Fruit fly (Drosophila melanogaster) whole organism, embryonic: Measurements from ENCODE around the gene Aldh.
A peak's percentile ranks its signal among the peaks of the same experiment; 100 is the strongest.

Experiments
- Ada2b ChIP-seq: fragments of 200-800 bp; sonication (Bioruptor generic); IDR thresholded peaks from 2 replicates; pipeline ENCODE4 v1.3.6; 2022; ENCODE audit warnings: missing biosample characterization, missing genetic modification characterization
- CG10979 ChIP-seq: fragments of 200-800 bp; sonication (Bioruptor generic); optimal IDR thresholded peaks from 2 replicates; lab custom pipeline; 2018; ENCODE audit warnings: missing biosample characterization, mild to moderate bottlenecking, missing genetic modification characterization, moderate library complexity
- CG13123 ChIP-seq: fragments of 200-800 bp; sonication (Bioruptor generic); optimal IDR thresholded peaks from 2 replicates; lab custom pipeline; 2016; ENCODE audit warnings: missing biosample characterization, missing genetic modification characterization
- CG13296 ChIP-seq: fragments of 200-800 bp; sonication (Bioruptor generic); optimal IDR thresholded peaks from 3 replicates; lab custom pipeline; 2018; ENCODE audit warnings: missing biosample characterization, mild to moderate bottlenecking, missing genetic modification characterization
- CG13775 ChIP-seq: fragments of 200-800 bp; sonication (Bioruptor generic); optimal IDR thresholded peaks from 3 replicates; lab custom pipeline; 2017; ENCODE audit warnings: missing biosample characterization, mild to moderate bottlenecking, missing genetic modification characterization
- CG13894 ChIP-seq: fragments of 200-800 bp; sonication (Bioruptor generic); optimal IDR thresholded peaks from 3 replicates; lab custom pipeline; 2018; ENCODE audit warnings: missing biosample characterization, mild to moderate bottlenecking, missing genetic modification characterization, moderate library complexity
- CG14667 ChIP-seq: fragments of 200-800 bp; sonication (Bioruptor generic); IDR thresholded peaks from 2 replicates; pipeline ENCODE4 v1.3.6; 2022; ENCODE audit warnings: missing biosample characterization, missing genetic modification characterization
- CG18764 ChIP-seq: fragments of 200-800 bp; sonication (Bioruptor generic); optimal IDR thresholded peaks from 3 replicates; lab custom pipeline; 2016; ENCODE audit warnings: missing biosample characterization, missing genetic modification characterization
- CG32772 ChIP-seq: fragments of 200-800 bp; sonication (Bioruptor generic); IDR thresholded peaks from 2 replicates; pipeline ENCODE4 v1.3.6; 2022; ENCODE audit warnings: missing biosample characterization, missing genetic modification characterization
- CG3281 ChIP-seq: fragments of 200-800 bp; sonication (Bioruptor generic); optimal IDR thresholded peaks from 3 replicates; lab custom pipeline; 2017; ENCODE audit warnings: missing biosample characterization, mild to moderate bottlenecking, missing genetic modification characterization
- CG34376 ChIP-seq: fragments of 200-800 bp; sonication (Bioruptor generic); optimal IDR thresholded peaks from 2 replicates; lab custom pipeline; 2018; ENCODE audit warnings: missing biosample characterization, mild to moderate bottlenecking, missing genetic modification characterization
- CG3847 ChIP-seq: fragments of 200-800 bp; sonication (Bioruptor generic); IDR thresholded peaks from 2 replicates; pipeline ENCODE4 v1.3.6; 2022; ENCODE audit warnings: missing biosample characterization, missing genetic modification characterization
- CG43689 ChIP-seq: fragments of 200-800 bp; sonication (Bioruptor generic); IDR thresholded peaks from 2 replicates; pipeline ENCODE4 v1.3.6; 2022; ENCODE audit warnings: missing biosample characterization, missing genetic modification characterization
- CG4730 ChIP-seq: fragments of 200-800 bp; sonication (Bioruptor generic); IDR thresholded peaks from 2 replicates; pipeline ENCODE4 v1.3.6; 2022; ENCODE audit warnings: missing biosample characterization, missing genetic modification characterization
- CG6654 ChIP-seq: fragments of 200-800 bp; sonication (Bioruptor generic); optimal IDR thresholded peaks from 2 replicates; lab custom pipeline; 2017; ENCODE audit warnings: missing biosample characterization, mild to moderate bottlenecking, missing genetic modification characterization
- CG8359 ChIP-seq: fragments of 200-800 bp; sonication (Bioruptor generic); optimal IDR thresholded peaks from 2 replicates; lab custom pipeline; 2017; ENCODE audit warnings: missing biosample characterization, mild to moderate bottlenecking, missing genetic modification characterization, borderline replicate concordance
- CG9437 ChIP-seq: fragments of 200-800 bp; sonication (Bioruptor generic); optimal IDR thresholded peaks from 2 replicates; lab custom pipeline; 2018; ENCODE audit warnings: missing biosample characterization, mild to moderate bottlenecking, missing genetic modification characterization
- CG9817 ChIP-seq: fragments of 200-800 bp; sonication (Bioruptor generic); optimal IDR thresholded peaks from 2 replicates; lab custom pipeline; 2018; ENCODE audit warnings: missing biosample characterization, mild to moderate bottlenecking, missing genetic modification characterization, moderate library complexity
- CTCF ChIP-seq: fragments of 200-800 bp; sonication (Bioruptor generic); optimal IDR thresholded peaks from 2 replicates; lab custom pipeline; 2017; ENCODE audit warnings: missing biosample characterization, mild to moderate bottlenecking, missing genetic modification characterization, moderate library complexity
- Elba2 ChIP-seq: fragments of 200-800 bp; sonication (Bioruptor generic); optimal IDR thresholded peaks from 3 replicates; lab custom pipeline; 2016; ENCODE audit warnings: missing biosample characterization, missing genetic modification characterization
- Fer3 ChIP-seq: fragments of 200-800 bp; sonication (Bioruptor generic); optimal IDR thresholded peaks from 2 replicates; lab custom pipeline; 2018; ENCODE audit warnings: missing biosample characterization, mild to moderate bottlenecking, missing genetic modification characterization, moderate library complexity
- HHEX ChIP-seq: fragments of 200-800 bp; sonication (Bioruptor generic); optimal IDR thresholded peaks from 3 replicates; lab custom pipeline; 2017; ENCODE audit warnings: missing biosample characterization, mild to moderate bottlenecking, missing genetic modification characterization, missing genetic modification reagents
- MTF-1 ChIP-seq: fragments of 200-800 bp; sonication (Bioruptor generic); optimal IDR thresholded peaks from 2 replicates; lab custom pipeline; 2018; ENCODE audit warnings: missing biosample characterization, mild to moderate bottlenecking, missing genetic modification characterization, borderline replicate concordance
- Side ChIP-seq: fragments of 200-800 bp; sonication (Bioruptor generic); optimal IDR thresholded peaks from 2 replicates; lab custom pipeline; 2016; ENCODE audit warnings: missing biosample characterization, missing genetic modification characterization
- Spps ChIP-seq: fragments of 200-800 bp; sonication (Bioruptor generic); optimal IDR thresholded peaks from 2 replicates; lab custom pipeline; 2018; ENCODE audit warnings: missing biosample characterization, mild to moderate bottlenecking, missing genetic modification characterization
- YL-1 ChIP-seq: fragments of 200-800 bp; sonication (Bioruptor generic); optimal IDR thresholded peaks from 3 replicates; lab custom pipeline; 2017; ENCODE audit warnings: missing biosample characterization, mild to moderate bottlenecking, missing genetic modification characterization
- btn ChIP-seq: fragments of 200-800 bp; sonication (Bioruptor generic); optimal IDR thresholded peaks from 2 replicates; lab custom pipeline; 2016; ENCODE audit warnings: missing biosample characterization, missing genetic modification characterization
- caup ChIP-seq: fragments of 200-800 bp; sonication (Bioruptor generic); optimal IDR thresholded peaks from 3 replicates; lab custom pipeline; 2017; ENCODE audit warnings: missing biosample characterization, mild to moderate bottlenecking, missing genetic modification characterization, moderate library complexity; ENCODE audit not compliant: severe bottlenecking
- hkb ChIP-seq, 2 experiments: fragments of 200-800 bp in 1 of 2; fragments of >200 bp in 1 of 2; sonication (Bioruptor generic) in 1 of 2; IDR thresholded peaks in 1 of 2; optimal IDR thresholded peaks in 1 of 2; 2 replicates each; pipeline versions ENCODE4 v1.3.6 to Lab custom; 2017 to 2022; ENCODE audit warnings: missing biosample characterization in 1 of 2, missing genetic modification characterization in 1 of 2
- knrl ChIP-seq: fragments of 200-800 bp; sonication (Bioruptor generic); IDR thresholded peaks from 3 replicates; pipeline ENCODE4 v1.3.6; 2022; ENCODE audit warnings: missing biosample characterization, missing genetic modification characterization; ENCODE audit not compliant: partially characterized antibody
- nerfin-1 ChIP-seq: fragments of 200-800 bp; sonication (Bioruptor generic); optimal IDR thresholded peaks from 3 replicates; lab custom pipeline; 2019; ENCODE audit warnings: missing biosample characterization, mild to moderate bottlenecking, missing genetic modification characterization, moderate library complexity
- repo ChIP-seq: fragments of 200-800 bp; sonication (Bioruptor generic); optimal IDR thresholded peaks from 2 replicates; lab custom pipeline; 2016; ENCODE audit warnings: missing biosample characterization, missing genetic modification characterization
- scrt ChIP-seq: fragments of 200-800 bp; sonication (Bioruptor generic); optimal IDR thresholded peaks from 2 replicates; lab custom pipeline; 2018; ENCODE audit warnings: missing biosample characterization, mild to moderate bottlenecking, missing genetic modification characterization, moderate library complexity
- sim ChIP-seq: fragments of 200-800 bp; sonication (Bioruptor generic); IDR thresholded peaks from 2 replicates; pipeline ENCODE4 v1.3.6; 2022; ENCODE audit warnings: missing biosample characterization, missing genetic modification characterization
- slbo ChIP-seq: fragments of 200-800 bp; sonication (Bioruptor generic); IDR thresholded peaks from 2 replicates; pipeline ENCODE4 v1.3.6; 2022; ENCODE audit warnings: missing biosample characterization, missing genetic modification characterization
- ssp ChIP-seq: fragments of 200-800 bp; sonication (Bioruptor generic); IDR thresholded peaks from 2 replicates; pipeline ENCODE4 v1.3.6; 2022; ENCODE audit warnings: missing biosample characterization, missing genetic modification characterization
- stwl ChIP-seq: fragments of 200-800 bp; sonication (Bioruptor generic); optimal IDR thresholded peaks from 3 replicates; lab custom pipeline; 2018; ENCODE audit warnings: missing biosample characterization, mild to moderate bottlenecking, missing genetic modification characterization, moderate library complexity
- tap ChIP-seq: fragments of 200-800 bp; optimal IDR thresholded peaks from 3 replicates; lab custom pipeline; 2019; ENCODE audit warnings: missing biosample characterization, mild to moderate bottlenecking, missing genetic modification characterization, moderate library complexity
- usp ChIP-seq: fragments of >200 bp; optimal IDR thresholded peaks from 2 replicates; lab custom pipeline; 2017; ENCODE audit warnings: missing biosample characterization, missing genetic modification characterization
- wdn ChIP-seq: fragments of 200-800 bp; sonication (Bioruptor generic); IDR thresholded peaks from 2 replicates; pipeline ENCODE4 v1.3.6; 2022; ENCODE audit warnings: missing biosample characterization, missing genetic modification characterization
- zfh1 ChIP-seq: fragments of 200-800 bp; sonication (Bioruptor generic); IDR thresholded peaks from 3 replicates; pipeline ENCODE4 v1.3.6; 2022; ENCODE audit warnings: missing biosample characterization, missing genetic modification characterization

Gene Aldh

dm6 chr2L:9387240-9387672 lies at the start of gene Aldh (continued):
- TF ChIP-seq hkb (optimal IDR thresholded peaks at IDR 0.05; lab: Kevin White, UChicago) (no peak), hkb (GFP tag; IDR thresholded peaks at IDR 0.05; lab: Robert Waterston, UW) (no peak), CG9817 (tag; lab: Kevin White, UChicago) (peak; percentile 44), CG13775 (GFP tag; lab: Kevin White, UChicago) (peak; percentile 27), repo (no peak), CG18764 (no peak), MTF-1 (GFP tag; lab: Kevin White, UChicago) (no peak), CG3281 (GFP tag; lab: Kevin White, UChicago) (peak; percentile 64), slbo (GFP tag; lab: Robert Waterston, UW) (peak; percentile 72), caup (GFP tag; lab: Kevin White, UChicago) (peak; percentile 46), Fer3 (tag; lab: Kevin White, UChicago) (peak; percentile 10)
- TF ChIP-seq, all 482 proteins: peak for 88

- no peak for TF ChIP-seq Elba2 (GFP tag; lab: Kevin White, UChicago)
- peak; percentile 2 for TF ChIP-seq CG34376 (GFP tag; lab: Kevin White, UChicago)
- no peak for TF ChIP-seq CG9437 (GFP tag; lab: Kevin White, UChicago)
- TF ChIP-seq CG3847 (GFP tag; lab: Robert Waterston, UW), result no peak
- TF ChIP-seq sim (GFP tag; lab: Robert Waterston, UW), result no peak
Measured at dm6 chr2L:9338852-9339251, 48.3 kb upstream of the Aldh start.

- TF ChIP-seq CTCF (peak; percentile 88), CG6654 (peak; percentile 91), CG13894 (tag; lab: Kevin White, UChicago) (peak; percentile 14), CG32772 (GFP tag; lab: Robert Waterston, UW) (no peak), Ada2b (GFP tag; lab: Robert Waterston, UW) (no peak), CG43689 (GFP tag; lab: Robert Waterston, UW) (no peak)
Measured at dm6 chr2L:9341960-9342359, 45.2 kb upstream of the Aldh start.

- no peak for TF ChIP-seq CG14667
- no peak for TF ChIP-seq btn
- TF ChIP-seq CG32772 (GFP tag; lab: Robert Waterston, UW), result no peak
Measured at dm6 chr2L:9342532-9342931, 44.7 kb upstream of the Aldh start, which contains the start of gene CG3748. TSS of gene CG3748 (plus strand) at chr2L:9342832.

- TF ChIP-seq usp (no peak), stwl (no peak), YL-1 (GFP tag; lab: Kevin White, UChicago) (no peak), zfh1 (GFP tag; lab: Robert Waterston, UW) (no peak), CG13296 (GFP tag; lab: Kevin White, UChicago) (no peak), CG13123 (no peak), Side (GFP tag; lab: Kevin White, UChicago) (no peak), nerfin-1 (tag; lab: Kevin White, UChicago) (no peak), HHEX (GFP tag; lab: Kevin White, UChicago) (no peak), Spps (tag; lab: Kevin White, UChicago) (no peak), wdn (GFP tag; lab: Robert Waterston, UW) (no peak), CG10979 (tag; lab: Kevin White, UChicago) (no peak), knrl (no peak), tap (tag; lab: Kevin White, UChicago) (no peak), CG8359 (GFP tag; lab: Kevin White, UChicago) (no peak), sim (GFP tag; lab: Robert Waterston, UW) (no peak), CG13775 (GFP tag; lab: Kevin White, UChicago) (no peak), CG4730 (no peak), ssp (GFP tag; lab: Robert Waterston, UW) (no peak), scrt (GFP tag; lab: Kevin White, UChicago) (no peak)
Measured at dm6 chr2L:9349246-9349645, 37.9 kb upstream of the Aldh start, which contains the start of gene CG43350. TSS of gene CG43350 (plus strand) at chr2L:9349546.
